Fruit fly (Drosophila melanogaster) whole organism, embryonic: ENCODE data around the gene RanGAP.

ENCODE experiments used
- Asciz ChIP-seq: fragments of 200-800 bp; sonication (Bioruptor generic); optimal IDR thresholded peaks from 2 replicates; lab custom pipeline; 2017; ENCODE audit warnings: missing biosample characterization, mild to moderate bottlenecking, missing genetic modification characterization, missing genetic modification reagents
- B-H2 ChIP-seq: fragments of 200-800 bp; sonication (Bioruptor generic); optimal IDR thresholded peaks from 2 replicates; lab custom pipeline; 2018; ENCODE audit warnings: missing biosample characterization, mild to moderate bottlenecking, missing genetic modification characterization
- Bteb2 ChIP-seq: fragments of 200-800 bp; sonication (Bioruptor generic); optimal IDR thresholded peaks from 2 replicates; lab custom pipeline; 2016; ENCODE audit warnings: missing biosample characterization, missing genetic modification characterization
- CG10209 ChIP-seq: fragments of 200-800 bp; sonication (Bioruptor generic); optimal IDR thresholded peaks from 3 replicates; lab custom pipeline; 2017; ENCODE audit warnings: missing biosample characterization, mild to moderate bottlenecking, missing genetic modification characterization, missing genetic modification reagents
- CG10431 ChIP-seq: fragments of 200-800 bp; sonication (Bioruptor generic); optimal IDR thresholded peaks from 3 replicates; lab custom pipeline; 2018; ENCODE audit warnings: missing biosample characterization, mild to moderate bottlenecking, missing genetic modification characterization
- CG12104 ChIP-seq: fragments of 200-800 bp; sonication (Bioruptor generic); optimal IDR thresholded peaks from 3 replicates; lab custom pipeline; 2016; ENCODE audit warnings: missing biosample characterization, missing genetic modification characterization
- CG14860 ChIP-seq: fragments of 200-800 bp; sonication (Bioruptor generic); IDR thresholded peaks from 3 replicates; pipeline ENCODE4 v1.3.6; 2022; ENCODE audit warnings: missing biosample characterization, missing genetic modification characterization; ENCODE audit not compliant: partially characterized antibody
- CG14965 ChIP-seq: fragments of 200-800 bp; sonication (Bioruptor generic); optimal IDR thresholded peaks from 2 replicates; lab custom pipeline; 2016; ENCODE audit warnings: missing biosample characterization, missing genetic modification characterization, borderline replicate concordance
- CG17186 ChIP-seq: fragments of 200-800 bp; sonication (Bioruptor generic); optimal IDR thresholded peaks from 3 replicates; lab custom pipeline; 2017; ENCODE audit warnings: missing biosample characterization, missing genetic modification reagents, missing genetic modification characterization
- CG17385 ChIP-seq: fragments of 200-800 bp; sonication (Bioruptor generic); optimal IDR thresholded peaks from 3 replicates; lab custom pipeline; 2018; ENCODE audit warnings: missing biosample characterization, mild to moderate bottlenecking, missing genetic modification characterization
- CG18599 ChIP-seq: fragments of 200-800 bp; sonication (Bioruptor generic); optimal IDR thresholded peaks from 3 replicates; lab custom pipeline; 2017; ENCODE audit warnings: missing biosample characterization, missing genetic modification characterization, mild to moderate bottlenecking, moderate library complexity, missing genetic modification reagents
- CG30403 ChIP-seq: fragments of 200-800 bp; sonication (Bioruptor generic); optimal IDR thresholded peaks from 3 replicates; lab custom pipeline; 2016; ENCODE audit warnings: missing biosample characterization, missing genetic modification characterization
- CG30431 ChIP-seq: fragments of 200-800 bp; sonication (Bioruptor generic); optimal IDR thresholded peaks from 2 replicates; lab custom pipeline; 2017; ENCODE audit warnings: missing biosample characterization, missing genetic modification characterization
- CG3163 ChIP-seq: fragments of 200-800 bp; sonication (Bioruptor generic); optimal IDR thresholded peaks from 3 replicates; lab custom pipeline; 2016; ENCODE audit warnings: missing biosample characterization, missing genetic modification characterization
- CG3847 ChIP-seq: fragments of 200-800 bp; sonication (Bioruptor generic); IDR thresholded peaks from 2 replicates; pipeline ENCODE4 v1.3.6; 2022; ENCODE audit warnings: missing biosample characterization, missing genetic modification characterization
- CG5180 ChIP-seq: fragments of 200-800 bp; sonication (Bioruptor generic); optimal IDR thresholded peaks from 3 replicates; lab custom pipeline; 2017; ENCODE audit warnings: missing biosample characterization, missing genetic modification characterization, mild to moderate bottlenecking, moderate library complexity, missing genetic modification reagents
- CG7357 ChIP-seq: fragments of 200-800 bp; sonication (Bioruptor generic); IDR thresholded peaks from 3 replicates; pipeline ENCODE4 v1.3.6; 2022; ENCODE audit warnings: missing biosample characterization, missing genetic modification characterization
- CG7372 ChIP-seq: fragments of 200-800 bp; sonication (Bioruptor generic); IDR thresholded peaks from 2 replicates; pipeline ENCODE4 v1.3.6; 2022; ENCODE audit warnings: missing biosample characterization, missing genetic modification characterization
- CG7839 ChIP-seq: fragments of 200-800 bp; sonication (Bioruptor generic); optimal IDR thresholded peaks from 3 replicates; lab custom pipeline; 2018; ENCODE audit warnings: missing biosample characterization, mild to moderate bottlenecking, missing genetic modification characterization, moderate library complexity
- CG7987 ChIP-seq: fragments of 200-800 bp; sonication (Bioruptor generic); optimal IDR thresholded peaks from 2 replicates; lab custom pipeline; 2018; ENCODE audit warnings: missing biosample characterization, mild to moderate bottlenecking, missing genetic modification characterization, moderate library complexity
- CG8359 ChIP-seq: fragments of 200-800 bp; sonication (Bioruptor generic); optimal IDR thresholded peaks from 2 replicates; lab custom pipeline; 2017; ENCODE audit warnings: missing biosample characterization, mild to moderate bottlenecking, missing genetic modification characterization, borderline replicate concordance
- Dbx ChIP-seq: fragments of 200-800 bp; sonication (Bioruptor generic); IDR thresholded peaks from 3 replicates; pipeline ENCODE4 v1.3.6; 2022; ENCODE audit warnings: missing biosample characterization, missing genetic modification characterization
- Dip3 ChIP-seq: fragments of 200-800 bp; sonication (Bioruptor generic); optimal IDR thresholded peaks from 3 replicates; lab custom pipeline; 2016; ENCODE audit warnings: missing biosample characterization, missing genetic modification characterization
- H15 ChIP-seq: fragments of 200-800 bp; sonication (Bioruptor generic); IDR thresholded peaks from 3 replicates; pipeline ENCODE4 v1.3.6; 2022; ENCODE audit warnings: missing biosample characterization, missing genetic modification characterization
- HLHmδ ChIP-seq: fragments of 200-800 bp; sonication (Bioruptor generic); optimal IDR thresholded peaks from 2 replicates; lab custom pipeline; 2018; ENCODE audit warnings: missing biosample characterization, mild to moderate bottlenecking, missing genetic modification characterization, moderate library complexity
- NFAT ChIP-seq: fragments of 200-800 bp; sonication (Bioruptor generic); IDR thresholded peaks from 2 replicates; pipeline ENCODE4 v1.3.6; 2022; ENCODE audit warnings: missing biosample characterization, missing genetic modification characterization
- Pdp1 ChIP-seq, 2 experiments: fragments of 200-800 bp; sonication (Bioruptor generic); optimal IDR thresholded peaks; 3 replicates each; lab custom pipeline; 2016; ENCODE audit warnings: missing biosample characterization in 2 of 2, missing genetic modification characterization in 2 of 2, mild to moderate bottlenecking in 1 of 2, moderate library complexity in 1 of 2
- Scr ChIP-seq: fragments of 200-800 bp; sonication (Bioruptor generic); IDR thresholded peaks from 2 replicates; pipeline ENCODE4 v1.3.6; 2022; ENCODE audit warnings: missing biosample characterization, missing genetic modification characterization; ENCODE audit not compliant: partially characterized antibody
- abd-A ChIP-seq: fragments of 200-800 bp; sonication (Bioruptor generic); optimal IDR thresholded peaks from 3 replicates; lab custom pipeline; 2019; ENCODE audit warnings: missing biosample characterization, mild to moderate bottlenecking, missing genetic modification characterization, moderate library complexity
- al ChIP-seq: fragments of 200-800 bp; sonication (Bioruptor generic); IDR thresholded peaks from 2 replicates; pipeline ENCODE4 v1.3.6; 2022; ENCODE audit warnings: missing biosample characterization, missing genetic modification characterization
- ara ChIP-seq: fragments of 200-800 bp; sonication (Bioruptor generic); IDR thresholded peaks from 2 replicates; pipeline ENCODE4 v1.3.6; 2022; ENCODE audit warnings: missing biosample characterization, missing genetic modification characterization
- ash1 ChIP-seq: fragments of 200-800 bp; sonication (Bioruptor generic); optimal IDR thresholded peaks from 2 replicates; lab custom pipeline; 2018; ENCODE audit warnings: missing biosample characterization, mild to moderate bottlenecking, missing genetic modification characterization
- br ChIP-seq: fragments of >200 bp; optimal IDR thresholded peaks from 2 replicates; lab custom pipeline; 2017
- cad ChIP-seq: fragments of >200 bp; optimal IDR thresholded peaks from 2 replicates; lab custom pipeline; 2017; ENCODE audit warnings: missing biosample characterization, missing genetic modification characterization
- caup ChIP-seq: fragments of 200-800 bp; sonication (Bioruptor generic); optimal IDR thresholded peaks from 3 replicates; lab custom pipeline; 2017; ENCODE audit warnings: missing biosample characterization, mild to moderate bottlenecking, missing genetic modification characterization, moderate library complexity; ENCODE audit not compliant: severe bottlenecking
- cg ChIP-seq: fragments of 200-800 bp; sonication (Bioruptor generic); optimal IDR thresholded peaks from 3 replicates; lab custom pipeline; 2019; ENCODE audit warnings: missing biosample characterization, mild to moderate bottlenecking, missing genetic modification characterization, moderate library complexity
- emc ChIP-seq: fragments of 200-800 bp; sonication (Bioruptor generic); optimal IDR thresholded peaks from 2 replicates; lab custom pipeline; 2016; ENCODE audit warnings: missing biosample characterization, missing genetic modification characterization
- ewg ChIP-seq: fragments of 200-800 bp; sonication (Bioruptor generic); optimal IDR thresholded peaks from 3 replicates; lab custom pipeline; 2017; ENCODE audit warnings: mild to moderate bottlenecking, missing biosample characterization, missing genetic modification reagents, missing genetic modification characterization
- eyg ChIP-seq: fragments of 200-800 bp; sonication (Bioruptor generic); optimal IDR thresholded peaks from 3 replicates; lab custom pipeline; 2016; ENCODE audit warnings: missing biosample characterization, missing genetic modification characterization
- gro ChIP-seq: fragments of 200-800 bp; sonication (Bioruptor generic); optimal IDR thresholded peaks from 2 replicates; lab custom pipeline; 2016; ENCODE audit warnings: missing biosample characterization, missing genetic modification characterization
- jumu ChIP-seq: fragments of 200-800 bp; sonication (Bioruptor generic); optimal IDR thresholded peaks from 3 replicates; lab custom pipeline; 2016; ENCODE audit warnings: missing biosample characterization, missing genetic modification characterization
- odd ChIP-seq: fragments of 200-800 bp; sonication (Bioruptor generic); optimal IDR thresholded peaks from 2 replicates; lab custom pipeline; 2017; ENCODE audit warnings: missing biosample characterization, mild to moderate bottlenecking, missing genetic modification characterization
- scrt ChIP-seq: fragments of 200-800 bp; sonication (Bioruptor generic); optimal IDR thresholded peaks from 2 replicates; lab custom pipeline; 2018; ENCODE audit warnings: missing biosample characterization, mild to moderate bottlenecking, missing genetic modification characterization, moderate library complexity
- slbo ChIP-seq: fragments of 200-800 bp; sonication (Bioruptor generic); IDR thresholded peaks from 2 replicates; pipeline ENCODE4 v1.3.6; 2022; ENCODE audit warnings: missing biosample characterization, missing genetic modification characterization
- sr ChIP-seq: fragments of 200-800 bp; sonication (Bioruptor generic); IDR thresholded peaks from 3 replicates; pipeline ENCODE4 v1.3.6; 2022; ENCODE audit warnings: missing biosample characterization, missing genetic modification characterization
- sug ChIP-seq: fragments of 200-800 bp; optimal IDR thresholded peaks from 2 replicates; lab custom pipeline; 2019; ENCODE audit warnings: missing biosample characterization, mild to moderate bottlenecking, missing genetic modification characterization, moderate library complexity
- ttk ChIP-seq: fragments of 200-800 bp; sonication (Bioruptor generic); IDR thresholded peaks from 2 replicates; pipeline ENCODE4 v2.1.2; 2022; ENCODE audit warnings: missing biosample characterization, missing genetic modification characterization
- usp ChIP-seq: fragments of >200 bp; optimal IDR thresholded peaks from 2 replicates; lab custom pipeline; 2017; ENCODE audit warnings: missing biosample characterization, missing genetic modification characterization
- vvl ChIP-seq: fragments of 200-800 bp; sonication (Bioruptor generic); IDR thresholded peaks from 2 replicates; pipeline ENCODE4 v1.3.6; 2022; ENCODE audit warnings: missing biosample characterization, missing genetic modification characterization
- wek ChIP-seq: fragments of 200-800 bp; sonication (Bioruptor generic); optimal IDR thresholded peaks from 3 replicates; lab custom pipeline; 2018; ENCODE audit warnings: missing biosample characterization, mild to moderate bottlenecking, missing genetic modification characterization, moderate library complexity
- zfh1 ChIP-seq: fragments of 200-800 bp; sonication (Bioruptor generic); IDR thresholded peaks from 3 replicates; pipeline ENCODE4 v1.3.6; 2022; ENCODE audit warnings: missing biosample characterization, missing genetic modification characterization

Gene RanGAP

dm6 chr2L:19444734-19445140, 3.0 kb downstream of the RanGAP start, which contains the start of gene Hs2st (continued):
- TF ChIP-seq B-H2 (GFP tag; lab: Kevin White, UChicago) (peak; percentile 90), eyg (GFP tag; lab: Kevin White, UChicago) (peak; percentile 84), ttk (GFP tag; lab: Robert Waterston, UW) (peak; percentile 86), CG7987 (peak; percentile 87), ara (GFP tag; lab: Robert Waterston, UW) (peak; percentile 86), zfh1 (peak; percentile 94), Pdp1 (GFP tag; optimal IDR thresholded peaks at IDR 0.05; lab: Kevin White, UChicago) (peak; percentile 93 to 97), cad (GFP tag; lab: Kevin White, UChicago) (no peak), CG14860 (GFP tag; lab: Robert Waterston, UW) (no peak), al (GFP tag; lab: Robert Waterston, UW) (peak; percentile 95), caup (GFP tag; lab: Kevin White, UChicago) (peak; percentile 92), ewg (peak; percentile 82), CG10209 (GFP tag; lab: Kevin White, UChicago) (peak; percentile 94), sr (peak; percentile 46; the same call in 1 of the 3 replicates), wek (GFP tag; lab: Kevin White, UChicago) (peak; percentile 46), CG3847 (GFP tag; lab: Robert Waterston, UW) (peak; percentile 97), Asciz (GFP tag; lab: Kevin White, UChicago) (peak; percentile 62), CG17186 (GFP tag; lab: Kevin White, UChicago) (peak; percentile 84), CG14965 (peak; percentile 15), usp (no peak), br (lab: Kevin White, UChicago) (no peak), gro (GFP tag; lab: Kevin White, UChicago) (peak; percentile 96), Bteb2 (GFP tag; lab: Kevin White, UChicago) (peak; percentile 95), CG12104 (peak; percentile 85), CG5180 (GFP tag; lab: Kevin White, UChicago) (peak; percentile 52), Scr (GFP tag; lab: Robert Waterston, UW) (peak; percentile 59), cg (GFP tag; lab: Kevin White, UChicago) (no peak), CG7372 (peak; percentile 91), HLHmδ (GFP tag; lab: Kevin White, UChicago) (no peak), CG18599 (GFP tag; lab: Kevin White, UChicago) (peak; percentile 91), CG17385 (GFP tag; lab: Kevin White, UChicago) (peak; percentile 82), CG3163 (GFP tag; lab: Kevin White, UChicago) (peak; percentile 77), jumu (GFP tag; lab: Kevin White, UChicago) (peak; percentile 97), abd-A (tag; lab: Kevin White, UChicago) (no peak), H15 (peak; percentile 92), slbo (GFP tag; lab: Robert Waterston, UW) (peak; percentile 98), CG7357 (GFP tag; lab: Robert Waterston, UW) (peak; percentile 87), NFAT (GFP tag; lab: Robert Waterston, UW) (peak; percentile 93), CG30431 (GFP tag; lab: Kevin White, UChicago) (peak; percentile 89), CG10431 (GFP tag; lab: Kevin White, UChicago) (peak; percentile 73), scrt (no peak), ash1 (GFP tag; lab: Kevin White, UChicago) (no peak), vvl (GFP tag; lab: Robert Waterston, UW) (peak; percentile 94), sug (peak; percentile 94), CG8359 (GFP tag; lab: Kevin White, UChicago) (peak; percentile 37), Dbx (peak; percentile 96), Dip3 (GFP tag; lab: Kevin White, UChicago) (peak; percentile 97), emc (peak; percentile 84), odd (GFP tag; lab: Kevin White, UChicago) (peak; percentile 69), CG30403 (peak; percentile 97), CG7839 (peak; percentile 91)
